Fruit fly (Drosophila melanogaster) whole organism, embryonic: ENCODE results near the gene CG14309.

Source experiments
- B-H2 ChIP-seq: fragments of 200-800 bp; sonication (Bioruptor generic); optimal IDR thresholded peaks from 2 replicates; lab custom pipeline; 2018; ENCODE audit warnings: missing biosample characterization, mild to moderate bottlenecking, missing genetic modification characterization
- Bteb2 ChIP-seq: fragments of 200-800 bp; sonication (Bioruptor generic); optimal IDR thresholded peaks from 2 replicates; lab custom pipeline; 2016; ENCODE audit warnings: missing biosample characterization, missing genetic modification characterization
- CG11695 ChIP-seq: fragments of 200-800 bp; sonication (Bioruptor generic); IDR thresholded peaks from 3 replicates; pipeline ENCODE4 v1.3.6; 2022; ENCODE audit warnings: missing biosample characterization, missing genetic modification characterization
- CG12104 ChIP-seq: fragments of 200-800 bp; sonication (Bioruptor generic); optimal IDR thresholded peaks from 3 replicates; lab custom pipeline; 2016; ENCODE audit warnings: missing biosample characterization, missing genetic modification characterization
- CG12299 ChIP-seq: fragments of 200-800 bp; sonication (Bioruptor generic); optimal IDR thresholded peaks from 2 replicates; lab custom pipeline; 2018; ENCODE audit warnings: missing biosample characterization, mild to moderate bottlenecking, missing genetic modification characterization
- CG13424 ChIP-seq: fragments of 200-800 bp; sonication (Bioruptor generic); optimal IDR thresholded peaks from 2 replicates; lab custom pipeline; 2019; ENCODE audit warnings: missing biosample characterization, mild to moderate bottlenecking, missing genetic modification characterization, moderate library complexity
- CG15073 ChIP-seq: fragments of 200-800 bp; sonication (Bioruptor generic); optimal IDR thresholded peaks from 2 replicates; lab custom pipeline; 2016; ENCODE audit warnings: missing biosample characterization, missing genetic modification characterization
- CG1603 ChIP-seq: fragments of 200-800 bp; sonication (Bioruptor generic); optimal IDR thresholded peaks from 2 replicates; lab custom pipeline; 2019; ENCODE audit warnings: missing biosample characterization, mild to moderate bottlenecking, missing genetic modification characterization, moderate library complexity
- CG2712 ChIP-seq: fragments of 200-800 bp; optimal IDR thresholded peaks from 3 replicates; lab custom pipeline; 2019; ENCODE audit warnings: missing biosample characterization, mild to moderate bottlenecking, missing genetic modification characterization, moderate library complexity
- CG30431 ChIP-seq: fragments of 200-800 bp; sonication (Bioruptor generic); optimal IDR thresholded peaks from 2 replicates; lab custom pipeline; 2017; ENCODE audit warnings: missing biosample characterization, missing genetic modification characterization
- CG3065 ChIP-seq: fragments of 200-800 bp; sonication (Bioruptor generic); optimal IDR thresholded peaks from 2 replicates; lab custom pipeline; 2016; ENCODE audit warnings: missing biosample characterization, missing genetic modification characterization
- CG31365 ChIP-seq: fragments of 200-800 bp; sonication (Bioruptor generic); optimal IDR thresholded peaks from 2 replicates; lab custom pipeline; 2018; ENCODE audit warnings: missing biosample characterization, mild to moderate bottlenecking, missing genetic modification characterization
- CG3838 ChIP-seq: fragments of 200-800 bp; sonication (Bioruptor generic); optimal IDR thresholded peaks from 3 replicates; lab custom pipeline; 2016; ENCODE audit warnings: missing biosample characterization, missing genetic modification characterization
- CG4328 ChIP-seq: fragments of 200-800 bp; sonication (Bioruptor generic); optimal IDR thresholded peaks from 3 replicates; lab custom pipeline; 2017; ENCODE audit warnings: missing biosample characterization, missing genetic modification reagents, missing genetic modification characterization
- CG7839 ChIP-seq: fragments of 200-800 bp; sonication (Bioruptor generic); optimal IDR thresholded peaks from 3 replicates; lab custom pipeline; 2018; ENCODE audit warnings: missing biosample characterization, mild to moderate bottlenecking, missing genetic modification characterization, moderate library complexity
- CG8388 ChIP-seq: fragments of 200-800 bp; sonication (Bioruptor generic); optimal IDR thresholded peaks from 2 replicates; lab custom pipeline; 2019; ENCODE audit warnings: missing biosample characterization, mild to moderate bottlenecking, missing genetic modification characterization, moderate library complexity
- CG9437 ChIP-seq: fragments of 200-800 bp; sonication (Bioruptor generic); optimal IDR thresholded peaks from 2 replicates; lab custom pipeline; 2018; ENCODE audit warnings: missing biosample characterization, mild to moderate bottlenecking, missing genetic modification characterization
- CG9727 ChIP-seq: fragments of 200-800 bp; sonication (Bioruptor generic); optimal IDR thresholded peaks from 3 replicates; lab custom pipeline; 2017; ENCODE audit warnings: missing biosample characterization, mild to moderate bottlenecking, missing genetic modification characterization
- Dip2 ChIP-seq: fragments of 200-800 bp; sonication (Bioruptor generic); IDR thresholded peaks from 2 replicates; pipeline ENCODE4 v1.3.6; 2022; ENCODE audit warnings: missing biosample characterization, missing genetic modification characterization
- Doc3 ChIP-seq: fragments of 200-800 bp; sonication (Bioruptor generic); IDR thresholded peaks from 3 replicates; pipeline ENCODE4 v1.3.6; 2022; ENCODE audit warnings: missing biosample characterization, missing genetic modification characterization; ENCODE audit not compliant: partially characterized antibody
- Drgx ChIP-seq: fragments of 200-800 bp; sonication (Bioruptor generic); IDR thresholded peaks from 2 replicates; pipeline ENCODE4 v1.3.6; 2022; ENCODE audit warnings: missing biosample characterization, missing genetic modification characterization
- Fer3 ChIP-seq: fragments of 200-800 bp; sonication (Bioruptor generic); optimal IDR thresholded peaks from 2 replicates; lab custom pipeline; 2018; ENCODE audit warnings: missing biosample characterization, mild to moderate bottlenecking, missing genetic modification characterization, moderate library complexity
- HmgD ChIP-seq: fragments of 200-800 bp; sonication (Bioruptor generic); optimal IDR thresholded peaks from 3 replicates; lab custom pipeline; 2016; ENCODE audit warnings: missing biosample characterization, missing genetic modification characterization
- Hr39 ChIP-seq: fragments of >200 bp; optimal IDR thresholded peaks from 2 replicates; lab custom pipeline; 2017
- Lpt ChIP-seq: fragments of >200 bp; optimal IDR thresholded peaks from 2 replicates; lab custom pipeline; 2018; ENCODE audit warnings: missing biosample characterization, missing genetic modification characterization
- Scr ChIP-seq: fragments of 200-800 bp; sonication (Bioruptor generic); IDR thresholded peaks from 2 replicates; pipeline ENCODE4 v1.3.6; 2022; ENCODE audit warnings: missing biosample characterization, missing genetic modification characterization; ENCODE audit not compliant: partially characterized antibody
- Sox102F ChIP-seq: fragments of 200-800 bp; sonication (Bioruptor generic); optimal IDR thresholded peaks from 2 replicates; lab custom pipeline; 2018; ENCODE audit warnings: missing biosample characterization, mild to moderate bottlenecking, missing genetic modification characterization, moderate library complexity
- TFAM ChIP-seq: fragments of 200-800 bp; sonication (Bioruptor generic); optimal IDR thresholded peaks from 2 replicates; lab custom pipeline; 2017; ENCODE audit warnings: missing biosample characterization, missing genetic modification characterization, inconsistent platforms
- Taf1 ChIP-seq: fragments of 200-800 bp; sonication (Bioruptor generic); IDR thresholded peaks from 2 replicates; pipeline ENCODE4 v1.3.6; 2022; ENCODE audit warnings: missing biosample characterization, missing genetic modification characterization
- bab2 ChIP-seq: fragments of 200-800 bp; sonication (Bioruptor generic); optimal IDR thresholded peaks from 2 replicates; lab custom pipeline; 2016; ENCODE audit warnings: missing biosample characterization, missing genetic modification characterization
- cas ChIP-seq: fragments of 200-800 bp; sonication (Bioruptor generic); IDR thresholded peaks from 2 replicates; pipeline ENCODE4 v1.3.6; 2022; ENCODE audit warnings: missing biosample characterization, missing genetic modification characterization
- chn ChIP-seq: fragments of 200-800 bp; sonication (Bioruptor generic); optimal IDR thresholded peaks from 2 replicates; lab custom pipeline; 2016; ENCODE audit warnings: missing biosample characterization, missing genetic modification characterization
- disco-r ChIP-seq: fragments of 200-800 bp; sonication (Bioruptor generic); optimal IDR thresholded peaks from 2 replicates; lab custom pipeline; 2016; ENCODE audit warnings: missing biosample characterization, missing genetic modification characterization
- ewg ChIP-seq: fragments of 200-800 bp; sonication (Bioruptor generic); optimal IDR thresholded peaks from 3 replicates; lab custom pipeline; 2017; ENCODE audit warnings: mild to moderate bottlenecking, missing biosample characterization, missing genetic modification reagents, missing genetic modification characterization
- fd102C ChIP-seq: fragments of 200-800 bp; sonication (Bioruptor generic); optimal IDR thresholded peaks from 2 replicates; lab custom pipeline; 2018; ENCODE audit warnings: missing biosample characterization, mild to moderate bottlenecking, missing genetic modification characterization, moderate library complexity
- hb ChIP-seq: fragments of 200-800 bp; sonication (Bioruptor generic); IDR thresholded peaks from 3 replicates; pipeline ENCODE4 v1.3.6; 2022; ENCODE audit warnings: missing biosample characterization, missing genetic modification characterization; ENCODE audit not compliant: partially characterized antibody
- kay ChIP-seq: fragments of 200-800 bp; sonication (Bioruptor generic); optimal IDR thresholded peaks from 2 replicates; lab custom pipeline; 2016; ENCODE audit warnings: missing biosample characterization, missing genetic modification characterization
- lov ChIP-seq, 2 experiments: fragments of 200-800 bp in 1 of 2; fragments of >200 bp in 1 of 2; sonication (Bioruptor generic) in 1 of 2; IDR thresholded peaks in 1 of 2; optimal IDR thresholded peaks in 1 of 2; 2 replicates in 1 of 2; 3 replicates in 1 of 2; pipeline versions ENCODE4 v1.3.6 to Lab custom; 2017 to 2022; ENCODE audit warnings: missing biosample characterization in 1 of 2, missing genetic modification characterization in 1 of 2
- mam ChIP-seq: fragments of 200-800 bp; sonication (Bioruptor generic); optimal IDR thresholded peaks from 3 replicates; lab custom pipeline; 2016; ENCODE audit warnings: missing biosample characterization, missing genetic modification characterization
- otp ChIP-seq: fragments of 200-800 bp; sonication (Bioruptor generic); IDR thresholded peaks from 3 replicates; pipeline ENCODE4, ENCODE4 v1.3.6; 2022; ENCODE audit warnings: missing biosample characterization, missing genetic modification characterization
- pho ChIP-seq: fragments of 200-800 bp; sonication (Bioruptor generic); optimal IDR thresholded peaks from 2 replicates; lab custom pipeline; 2016; ENCODE audit warnings: missing biosample characterization, missing genetic modification characterization
- ranshi ChIP-seq: fragments of 200-800 bp; sonication (Bioruptor generic); IDR thresholded peaks from 2 replicates; pipeline ENCODE4 v1.3.6; 2022; ENCODE audit warnings: missing biosample characterization, missing genetic modification characterization
- salm ChIP-seq: fragments of 200-800 bp; sonication (Bioruptor generic); optimal IDR thresholded peaks from 2 replicates; lab custom pipeline; 2018; ENCODE audit warnings: missing biosample characterization, mild to moderate bottlenecking, missing genetic modification characterization
- sima ChIP-seq: fragments of 200-800 bp; sonication (Bioruptor generic); optimal IDR thresholded peaks from 2 replicates; lab custom pipeline; 2016; ENCODE audit warnings: missing biosample characterization, missing genetic modification characterization
- sisA ChIP-seq: fragments of 200-800 bp; sonication (Bioruptor generic); IDR thresholded peaks from 2 replicates; pipeline ENCODE4 v1.3.6; 2022; ENCODE audit warnings: missing biosample characterization, missing genetic modification characterization
- slp2 ChIP-seq: fragments of 200-800 bp; sonication (Bioruptor generic); optimal IDR thresholded peaks from 2 replicates; lab custom pipeline; 2016; ENCODE audit warnings: missing biosample characterization, missing genetic modification characterization
- stc ChIP-seq: fragments of 200-800 bp; sonication (Bioruptor generic); IDR thresholded peaks from 2 replicates; pipeline ENCODE4 v1.3.6; 2022; ENCODE audit warnings: missing biosample characterization, missing genetic modification characterization
- ttk ChIP-seq: fragments of 200-800 bp; sonication (Bioruptor generic); IDR thresholded peaks from 2 replicates; pipeline ENCODE4 v2.1.2; 2022; ENCODE audit warnings: missing biosample characterization, missing genetic modification characterization
- vfl ChIP-seq: fragments of 200-800 bp; sonication (Bioruptor generic); optimal IDR thresholded peaks from 2 replicates; lab custom pipeline; 2016; ENCODE audit warnings: missing biosample characterization, missing genetic modification characterization

The CG14309 gene

dm6 chr3R:18402549-18403429 is 17.9 kb upstream of the CG14309 start, which contains the start of the genes Wdr37 and koko (continued):
- TF ChIP-seq TFAM (GFP tag; lab: Kevin White, UChicago) (peak; percentile 52), sima (peak; percentile 0), salm (peak; percentile 91), CG9437 (GFP tag; lab: Kevin White, UChicago) (peak; percentile 94), stc (peak; percentile 98), CG11695 (GFP tag; lab: Robert Waterston, UW) (peak; percentile 99), Drgx (GFP tag; lab: Robert Waterston, UW) (peak; percentile 98), CG12299 (tag; lab: Kevin White, UChicago) (peak; percentile 94), Doc3 (GFP tag; lab: Robert Waterston, UW) (peak; percentile 46; the same call in 1 of the 3 replicates), slp2 (GFP tag; lab: Kevin White, UChicago) (peak; percentile 45), Taf1 (GFP tag; lab: Robert Waterston, UW) (peak; percentile 93), hb (GFP tag; lab: Robert Waterston, UW) (no peak), Sox102F (peak; percentile 98), CG2712 (tag; lab: Kevin White, UChicago) (peak; percentile 99), ttk (GFP tag; lab: Robert Waterston, UW) (peak; percentile 99), bab2 (GFP tag; lab: Kevin White, UChicago) (peak; percentile 75), CG7839 (tag; lab: Kevin White, UChicago) (peak; percentile 98), B-H2 (GFP tag; lab: Kevin White, UChicago) (peak; percentile 94), chn (GFP tag; lab: Kevin White, UChicago) (peak; percentile 67), CG13424 (peak; percentile 98), CG1603 (peak; percentile 70), otp (GFP tag; lab: Robert Waterston, UW) (peak; percentile 94), Hr39 (lab: Kevin White, UChicago) (no peak), pho (peak; percentile 79), CG4328 (GFP tag; lab: Kevin White, UChicago) (peak; percentile 90), cas (GFP tag; lab: Robert Waterston, UW) (peak; percentile 94), Dip2 (GFP tag; lab: Robert Waterston, UW) (peak; percentile 50; the same call in 1 of the 2 replicates), CG30431 (GFP tag; lab: Kevin White, UChicago) (peak; percentile 79), ranshi (GFP tag; lab: Robert Waterston, UW) (peak; percentile 98), vfl (GFP tag; lab: Kevin White, UChicago) (peak; percentile 71), Bteb2 (GFP tag; lab: Kevin White, UChicago) (peak; percentile 70), Fer3 (tag; lab: Kevin White, UChicago) (peak; percentile 98), CG31365 (tag; lab: Kevin White, UChicago) (peak; percentile 5), mam (peak; percentile 83), ewg (GFP tag; lab: Kevin White, UChicago) (peak; percentile 88), CG3838 (peak; percentile 84), CG8388 (peak; percentile 97), CG9727 (peak; percentile 99), CG12104 (GFP tag; lab: Kevin White, UChicago) (peak; percentile 93), disco-r (peak; percentile 26), fd102C (GFP tag; lab: Kevin White, UChicago) (peak; percentile 40), sisA (GFP tag; lab: Robert Waterston, UW) (peak; percentile 98), CG15073 (GFP tag; lab: Kevin White, UChicago) (peak; percentile 81), kay (GFP tag; lab: Kevin White, UChicago) (peak; percentile 94), lov (optimal IDR thresholded peaks at IDR 0.05; lab: Kevin White, UChicago) (no peak), lov (GFP tag; IDR thresholded peaks at IDR 0.05; lab: Robert Waterston, UW) (peak; percentile 88; the same call in 2 of the 3 replicates), Lpt (no peak), CG3065 (GFP tag; lab: Kevin White, UChicago) (peak; percentile 90), Scr (GFP tag; lab: Robert Waterston, UW) (peak; percentile 57), HmgD (GFP tag; lab: Kevin White, UChicago) (peak; percentile 52)
